Fruit fly (Drosophila melanogaster) whole organism, prepupa: ENCODE data around the gene DppIII.

Experiments
- CG11294 ChIP-seq: fragments of 200-800 bp; sonication (Bioruptor generic); IDR thresholded peaks from 2 replicates; pipeline ENCODE4 v1.3.6; 2022; ENCODE audit warnings: missing biosample characterization, missing genetic modification characterization
- CG31627 ChIP-seq: fragments of 200-800 bp; sonication (Bioruptor generic); optimal IDR thresholded peaks from 3 replicates; lab custom pipeline; 2016; ENCODE audit warnings: missing biosample characterization, missing genetic modification characterization
- Eip75B ChIP-seq: fragments of 200-800 bp; sonication (Bioruptor generic); optimal IDR thresholded peaks from 3 replicates; lab custom pipeline; 2016; ENCODE audit warnings: missing biosample characterization, missing genetic modification characterization
- Eip78C ChIP-seq: fragments of 200-800 bp; sonication (Bioruptor generic); peaks from one replicate; lab custom pipeline; 2016; ENCODE audit warnings: missing biosample characterization, missing genetic modification characterization
- Gug ChIP-seq: fragments of 200-800 bp; sonication (Bioruptor generic); IDR thresholded peaks from 2 replicates; pipeline ENCODE4 v1.3.6; 2022; ENCODE audit warnings: missing biosample characterization, missing genetic modification characterization
- Met ChIP-seq: fragments of 200-800 bp; sonication (Bioruptor generic); optimal IDR thresholded peaks from 3 replicates; lab custom pipeline; 2016; ENCODE audit warnings: missing biosample characterization, missing genetic modification characterization
- cyc ChIP-seq: fragments of 200-800 bp; sonication (Bioruptor generic); optimal IDR thresholded peaks from 3 replicates; lab custom pipeline; 2016; ENCODE audit warnings: missing biosample characterization, missing genetic modification characterization
- esn ChIP-seq: fragments of 200-800 bp; sonication (Bioruptor generic); optimal IDR thresholded peaks from 2 replicates; lab custom pipeline; 2016; ENCODE audit warnings: missing biosample characterization, mild to moderate bottlenecking, missing genetic modification characterization, moderate library complexity
- spab ChIP-seq: fragments of 200-800 bp; sonication (Bioruptor generic); optimal IDR thresholded peaks from 2 replicates; lab custom pipeline; 2017; ENCODE audit warnings: missing biosample characterization, mild to moderate bottlenecking, missing genetic modification characterization, missing genetic modification reagents
- svp ChIP-seq: fragments of 200-800 bp; sonication (Bioruptor generic); peaks from one replicate; lab custom pipeline; 2016; ENCODE audit warnings: missing biosample characterization, missing genetic modification characterization

DNA sequence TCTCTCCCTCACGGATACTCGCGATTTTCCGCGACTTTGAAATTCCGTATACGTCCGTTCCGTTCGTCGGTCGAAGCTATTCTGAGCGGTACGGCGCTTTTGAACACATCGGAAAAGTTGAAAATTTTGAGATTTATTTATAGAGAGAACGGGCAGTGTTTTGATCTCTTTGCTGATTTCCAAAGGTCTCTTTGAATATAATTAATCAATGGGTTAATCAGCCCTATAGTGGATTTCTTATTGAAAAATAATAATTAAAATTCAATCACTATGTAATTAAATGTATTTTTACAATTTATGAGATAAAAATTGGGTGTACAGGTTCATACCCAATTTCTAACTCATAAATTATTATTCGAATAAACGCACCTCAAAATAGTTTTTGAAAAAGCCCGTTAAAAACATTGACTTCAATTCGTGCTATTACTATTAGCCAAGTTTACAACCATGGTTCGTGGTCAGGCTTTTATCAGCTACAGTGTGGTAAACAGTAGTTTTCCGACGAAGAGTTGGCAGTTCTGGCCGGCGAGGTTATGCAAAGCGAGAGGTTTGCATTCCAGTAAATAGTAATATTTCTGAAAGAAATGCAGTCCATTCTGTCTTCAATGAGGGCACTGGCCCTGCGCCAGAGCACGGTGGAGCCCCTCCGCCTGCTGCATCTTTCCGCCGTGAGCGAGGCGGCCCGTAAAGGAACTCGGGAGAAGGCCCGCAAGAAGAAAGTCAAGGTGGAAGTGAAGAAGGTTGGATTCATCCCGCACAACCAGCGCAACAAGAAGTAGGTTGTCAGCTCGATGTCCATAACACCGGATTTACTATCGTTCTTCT lies 43.1 kb upstream of the DppIII start, which contains the start of the genes CG9626 and mRpL1:
- no peak for TF ChIP-seq Gug (GFP tag; lab: Robert Waterston, UW)
- TF ChIP-seq spab = no peak
- TF ChIP-seq esn (GFP tag; lab: Kevin White, UChicago) = no peak
- TF ChIP-seq Eip75B (GFP tag; lab: Kevin White, UChicago) = no peak
- no peak for TF ChIP-seq CG11294 (GFP tag; lab: Robert Waterston, UW)
- TF ChIP-seq Met (GFP tag; lab: Kevin White, UChicago) = no peak
- no peak for TF ChIP-seq CG31627 (GFP tag; lab: Kevin White, UChicago)
- TF ChIP-seq svp = no peak
- TF ChIP-seq Eip78C (GFP tag; lab: Kevin White, UChicago) = no peak
- TF ChIP-seq cyc (GFP tag; lab: Kevin White, UChicago) = no peak
